Worm (Caenorhabditis elegans) whole organism, L1 larva: Measurements from ENCODE around the gene C17F4.12.

Source experiments
- aly-2 ChIP-seq: fragments of 150-350 bp; optimal IDR thresholded peaks from 2 replicates; lab custom pipeline; 2014; ENCODE audit warnings: missing biosample characterization, missing genetic modification characterization
- ama-1 ChIP-seq: fragments of 150-350 bp; optimal IDR thresholded peaks from 2 replicates; lab custom pipeline; 2014
- ceh-8 ChIP-seq: fragments of 200-800 bp; sonication (Bioruptor generic); optimal IDR thresholded peaks from 2 replicates; lab custom pipeline; 2018; ENCODE audit warnings: mild to moderate bottlenecking, missing genetic modification characterization, moderate library complexity, missing compliant biosample characterization
- lsy-2 ChIP-seq, 2 experiments: fragments of 150-350 bp; optimal IDR thresholded peaks; 2 replicates each; lab custom pipeline; 2014; ENCODE audit warnings: missing biosample characterization in 2 of 2, missing genetic modification characterization in 2 of 2
- nhr-76 ChIP-seq: sonication (generic microtip); optimal IDR thresholded peaks from 2 replicates; lab custom pipeline; 2017; ENCODE audit warnings: missing biosample characterization, missing genetic modification characterization

- no peak for TF ChIP-seq ceh-8 (GFP tag; lab: Kevin White, UChicago)
- no peak for TF ChIP-seq ama-1
- TF ChIP-seq nhr-76 (tag; lab: Kevin White, UChicago): no peak
- TF ChIP-seq lsy-2 (tag; optimal IDR thresholded peaks at IDR 0.05; lab: Kevin White, UChicago): no peak
- TF ChIP-seq aly-2: no peak
Measured at ce11 chrII:3237038-3237521, 6.9 kb downstream of the C17F4.12 start, which contains the start of the genes srz-67 and C17F4.11.
